Fruit fly (Drosophila melanogaster) whole organism, embryonic: ENCODE results near the gene CG32318.
A peak's percentile ranks its signal among the peaks of the same experiment; 100 is the strongest.

Experiments
- CG10274 ChIP-seq: fragments of 200-800 bp; sonication (Bioruptor generic); optimal IDR thresholded peaks from 3 replicates; lab custom pipeline; 2017; ENCODE audit warnings: missing biosample characterization, mild to moderate bottlenecking, missing genetic modification characterization
- CG10654 ChIP-seq: fragments of 200-800 bp; sonication (Bioruptor generic); optimal IDR thresholded peaks from 2 replicates; lab custom pipeline; 2016; ENCODE audit warnings: missing biosample characterization, missing genetic modification characterization
- CG12391 ChIP-seq: fragments of 200-800 bp; sonication (Bioruptor generic); optimal IDR thresholded peaks from 3 replicates; lab custom pipeline; 2018; ENCODE audit warnings: missing biosample characterization, mild to moderate bottlenecking, missing genetic modification characterization, moderate library complexity
- CG17186 ChIP-seq: fragments of 200-800 bp; sonication (Bioruptor generic); optimal IDR thresholded peaks from 3 replicates; lab custom pipeline; 2017; ENCODE audit warnings: missing biosample characterization, missing genetic modification reagents, missing genetic modification characterization
- CG17912 ChIP-seq: fragments of 200-800 bp; sonication (Bioruptor generic); optimal IDR thresholded peaks from 2 replicates; lab custom pipeline; 2018; ENCODE audit warnings: missing biosample characterization, mild to moderate bottlenecking, missing genetic modification characterization
- CG1832 ChIP-seq: fragments of 200-800 bp; sonication (Bioruptor generic); optimal IDR thresholded peaks from 2 replicates; lab custom pipeline; 2017; ENCODE audit warnings: missing biosample characterization, mild to moderate bottlenecking, missing genetic modification characterization, inconsistent platforms
- CG3281 ChIP-seq: fragments of 200-800 bp; sonication (Bioruptor generic); optimal IDR thresholded peaks from 3 replicates; lab custom pipeline; 2017; ENCODE audit warnings: missing biosample characterization, mild to moderate bottlenecking, missing genetic modification characterization
- CG33213 ChIP-seq: fragments of 200-800 bp; sonication (Bioruptor generic); optimal IDR thresholded peaks from 3 replicates; lab custom pipeline; 2016; ENCODE audit warnings: missing biosample characterization, missing genetic modification characterization
- CG34422 ChIP-seq: fragments of 200-800 bp; sonication (Bioruptor generic); IDR thresholded peaks from 3 replicates; pipeline ENCODE4 v1.3.6; 2022; ENCODE audit warnings: missing biosample characterization, missing genetic modification characterization
- CG5953 ChIP-seq: fragments of 200-800 bp; sonication (Bioruptor generic); IDR thresholded peaks from 2 replicates; pipeline ENCODE4 v1.3.6; 2022; ENCODE audit warnings: missing biosample characterization, missing genetic modification characterization
- CG7928 ChIP-seq: fragments of 200-800 bp; sonication (Bioruptor generic); optimal IDR thresholded peaks from 2 replicates; lab custom pipeline; 2017; ENCODE audit warnings: missing biosample characterization, mild to moderate bottlenecking, missing genetic modification characterization
- CG7987 ChIP-seq: fragments of 200-800 bp; sonication (Bioruptor generic); optimal IDR thresholded peaks from 2 replicates; lab custom pipeline; 2018; ENCODE audit warnings: missing biosample characterization, mild to moderate bottlenecking, missing genetic modification characterization, moderate library complexity
- CG8290 ChIP-seq, 3 experiments: fragments of 200-800 bp; sonication (Bioruptor generic); optimal IDR thresholded peaks; 2 replicates each; lab custom pipeline; 2016 to 2019; ENCODE audit warnings: missing biosample characterization in 3 of 3, missing genetic modification characterization in 3 of 3, mild to moderate bottlenecking in 2 of 3, moderate library complexity in 1 of 3
- CG9932 ChIP-seq: fragments of 200-800 bp; sonication (Bioruptor generic); IDR thresholded peaks from 2 replicates; pipeline ENCODE4 v1.3.6; 2022; ENCODE audit warnings: missing biosample characterization, missing genetic modification characterization
- CTCF ChIP-seq: fragments of 200-800 bp; sonication (Bioruptor generic); optimal IDR thresholded peaks from 2 replicates; lab custom pipeline; 2017; ENCODE audit warnings: missing biosample characterization, mild to moderate bottlenecking, missing genetic modification characterization, moderate library complexity
- Camta ChIP-seq: fragments of 200-800 bp; sonication (Bioruptor generic); optimal IDR thresholded peaks from 2 replicates; lab custom pipeline; 2016; ENCODE audit warnings: missing biosample characterization, missing genetic modification characterization
- D19A ChIP-seq: fragments of 200-800 bp; optimal IDR thresholded peaks from 3 replicates; lab custom pipeline; 2019; ENCODE audit warnings: missing biosample characterization, mild to moderate bottlenecking, missing genetic modification characterization, moderate library complexity
- HLH3B ChIP-seq: fragments of 200-800 bp; sonication (Bioruptor generic); IDR thresholded peaks from 2 replicates; pipeline ENCODE4 v1.3.6; 2022; ENCODE audit warnings: missing biosample characterization, missing genetic modification characterization
- Hr78 ChIP-seq, 2 experiments: fragments of 200-800 bp in 1 of 2; fragments of >200 bp in 1 of 2; sonication (Bioruptor generic) in 1 of 2; optimal IDR thresholded peaks; 2 replicates each; lab custom pipeline; 2017 to 2019; ENCODE audit warnings: missing biosample characterization in 2 of 2, missing genetic modification characterization in 2 of 2, mild to moderate bottlenecking in 1 of 2, moderate library complexity in 1 of 2
- Lhr ChIP-seq: fragments of 200-800 bp; sonication (Bioruptor generic); optimal IDR thresholded peaks from 3 replicates; lab custom pipeline; 2017; ENCODE audit warnings: mild to moderate bottlenecking, missing biosample characterization, missing genetic modification reagents, missing genetic modification characterization
- Neu2 ChIP-seq: fragments of 200-800 bp; sonication (Bioruptor generic); optimal IDR thresholded peaks from 3 replicates; lab custom pipeline; 2016; ENCODE audit warnings: missing biosample characterization, missing genetic modification characterization, borderline replicate concordance
- bbx ChIP-seq: fragments of 200-800 bp; sonication (Bioruptor generic); IDR thresholded peaks from 2 replicates; pipeline ENCODE4 v1.3.6; 2022; ENCODE audit warnings: missing biosample characterization, missing genetic modification characterization; ENCODE audit not compliant: partially characterized antibody
- chm ChIP-seq: fragments of 200-800 bp; sonication (Bioruptor generic); IDR thresholded peaks from 2 replicates; pipeline ENCODE4 v1.3.6; 2022; ENCODE audit warnings: missing biosample characterization, missing genetic modification characterization
- dmrt99B ChIP-seq: fragments of 200-800 bp; sonication (Bioruptor generic); optimal IDR thresholded peaks from 2 replicates; lab custom pipeline; 2018; ENCODE audit warnings: missing biosample characterization, mild to moderate bottlenecking, missing genetic modification characterization, moderate library complexity
- ftz-f1 ChIP-seq: fragments of 200-800 bp; sonication (Bioruptor generic); optimal IDR thresholded peaks from 2 replicates; lab custom pipeline; 2016; ENCODE audit warnings: missing biosample characterization, missing genetic modification characterization
- gsb-n ChIP-seq: fragments of 200-800 bp; sonication (Bioruptor generic); optimal IDR thresholded peaks from 3 replicates; lab custom pipeline; 2018; ENCODE audit warnings: missing biosample characterization, mild to moderate bottlenecking, missing genetic modification characterization
- gt ChIP-seq: fragments of 200-800 bp; sonication (Bioruptor generic); IDR thresholded peaks from 2 replicates; pipeline ENCODE4 v1.3.6; 2022; ENCODE audit warnings: missing biosample characterization, missing genetic modification characterization
- hb ChIP-seq: fragments of 200-800 bp; sonication (Bioruptor generic); IDR thresholded peaks from 3 replicates; pipeline ENCODE4 v1.3.6; 2022; ENCODE audit warnings: missing biosample characterization, missing genetic modification characterization; ENCODE audit not compliant: partially characterized antibody
- lola ChIP-seq, 3 experiments: fragments of >200 bp in 2 of 3; fragments of 200-800 bp in 1 of 3; sonication (Bioruptor generic) in 1 of 3; optimal IDR thresholded peaks; 2 replicates each; lab custom pipeline; 2017 to 2019; ENCODE audit warnings: missing biosample characterization in 3 of 3, missing genetic modification characterization in 3 of 3, mild to moderate bottlenecking in 1 of 3, moderate library complexity in 1 of 3
- lov ChIP-seq, 2 experiments: fragments of 200-800 bp in 1 of 2; fragments of >200 bp in 1 of 2; sonication (Bioruptor generic) in 1 of 2; IDR thresholded peaks in 1 of 2; optimal IDR thresholded peaks in 1 of 2; 2 replicates in 1 of 2; 3 replicates in 1 of 2; pipeline versions ENCODE4 v1.3.6 to Lab custom; 2017 to 2022; ENCODE audit warnings: missing biosample characterization in 1 of 2, missing genetic modification characterization in 1 of 2
- nom ChIP-seq: fragments of 200-800 bp; sonication (Bioruptor generic); optimal IDR thresholded peaks from 2 replicates; lab custom pipeline; 2017; ENCODE audit warnings: missing biosample characterization, missing genetic modification characterization, mild to moderate bottlenecking, moderate library complexity, missing genetic modification reagents
- pita ChIP-seq: fragments of 200-800 bp; sonication (Bioruptor generic); optimal IDR thresholded peaks from 2 replicates; lab custom pipeline; 2017; ENCODE audit warnings: missing biosample characterization, mild to moderate bottlenecking, missing genetic modification characterization
- row ChIP-seq: fragments of 200-800 bp; sonication (Bioruptor generic); IDR thresholded peaks from 3 replicates; pipeline ENCODE4 v1.3.6; 2022; ENCODE audit warnings: missing biosample characterization, missing genetic modification characterization
- seq ChIP-seq: fragments of 200-800 bp; sonication (Bioruptor generic); IDR thresholded peaks from 2 replicates; pipeline ENCODE4 v1.3.6; 2022; ENCODE audit warnings: missing biosample characterization, missing genetic modification characterization
- sug ChIP-seq: fragments of 200-800 bp; optimal IDR thresholded peaks from 2 replicates; lab custom pipeline; 2019; ENCODE audit warnings: missing biosample characterization, mild to moderate bottlenecking, missing genetic modification characterization, moderate library complexity
- tap ChIP-seq: fragments of 200-800 bp; optimal IDR thresholded peaks from 3 replicates; lab custom pipeline; 2019; ENCODE audit warnings: missing biosample characterization, mild to moderate bottlenecking, missing genetic modification characterization, moderate library complexity
- tin ChIP-seq: fragments of 200-800 bp; sonication (Bioruptor generic); optimal IDR thresholded peaks from 3 replicates; lab custom pipeline; 2016; ENCODE audit warnings: missing biosample characterization, missing genetic modification characterization
- trem ChIP-seq: fragments of 200-800 bp; optimal IDR thresholded peaks from 3 replicates; lab custom pipeline; 2019; ENCODE audit warnings: missing biosample characterization, mild to moderate bottlenecking, missing genetic modification characterization, moderate library complexity
- tup ChIP-seq: fragments of 200-800 bp; sonication (Bioruptor generic); optimal IDR thresholded peaks from 2 replicates; lab custom pipeline; 2016; ENCODE audit warnings: missing biosample characterization, mild to moderate bottlenecking, missing genetic modification characterization, moderate library complexity
- vnd ChIP-seq: fragments of 200-800 bp; sonication (Bioruptor generic); IDR thresholded peaks from 3 replicates; pipeline ENCODE4 v1.3.6; 2022; ENCODE audit warnings: missing biosample characterization, missing genetic modification characterization; ENCODE audit not compliant: partially characterized antibody
- zen2 ChIP-seq: fragments of 200-800 bp; sonication (Bioruptor generic); IDR thresholded peaks from 3 replicates; pipeline ENCODE4 v1.3.6; 2022; ENCODE audit warnings: missing biosample characterization, missing genetic modification characterization; ENCODE audit not compliant: partially characterized antibody

The CG32318 gene

DNA sequence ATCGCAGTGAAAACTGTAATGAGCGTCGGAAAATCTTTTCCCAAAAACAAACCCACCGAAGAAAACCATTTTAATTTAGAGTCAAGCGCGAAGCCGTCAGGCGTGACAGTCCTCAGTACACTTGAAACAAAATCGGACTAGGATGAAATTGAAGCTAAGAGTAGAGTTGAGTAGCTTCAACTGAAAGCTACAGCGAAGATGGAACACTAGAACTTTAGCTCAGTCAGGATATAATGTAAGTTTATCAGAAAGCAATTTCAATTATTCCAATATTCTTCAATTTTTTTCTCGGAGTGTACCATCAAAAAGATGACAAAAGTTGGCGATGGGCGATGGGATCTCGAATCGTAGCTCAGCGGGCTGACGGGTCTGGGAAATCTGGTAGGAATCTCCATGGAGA, 30.3 kb downstream of the CG32318 start (continued):
- TF ChIP-seq gsb-n = peak; percentile 58
- TF ChIP-seq dmrt99B (tag; lab: Kevin White, UChicago) = peak; percentile 66
- TF ChIP-seq hb (GFP tag; lab: Robert Waterston, UW) = no peak
- TF ChIP-seq bbx (GFP tag; lab: Robert Waterston, UW) = no peak
- no peak for TF ChIP-seq gt (GFP tag; lab: Robert Waterston, UW)
- no peak for TF ChIP-seq CG7928 (GFP tag; lab: Kevin White, UChicago)
- TF ChIP-seq ftz-f1 (GFP tag; lab: Kevin White, UChicago) = no peak
- no peak for TF ChIP-seq CTCF (GFP tag; lab: Kevin White, UChicago)
- no peak for TF ChIP-seq CG3281 (GFP tag; lab: Kevin White, UChicago)
- TF ChIP-seq tin (GFP tag; lab: Kevin White, UChicago) = peak; percentile 53
- no peak for TF ChIP-seq Hr78 (GFP tag; optimal IDR thresholded peaks at IDR 0.05; lab: Kevin White, UChicago)
- TF ChIP-seq D19A (tag; lab: Kevin White, UChicago) = peak; percentile 50
- TF ChIP-seq CG12391 (tag; lab: Kevin White, UChicago) = peak; percentile 42
- TF ChIP-seq CG17186 (GFP tag; lab: Kevin White, UChicago) = peak; percentile 1
- TF ChIP-seq CG5953 = no peak
- TF ChIP-seq row (GFP tag; lab: Robert Waterston, UW) = peak; percentile 50; the same call in 2 of the 3 replicates
- TF ChIP-seq CG8290 (GFP tag; optimal IDR thresholded peaks at IDR 0.05; lab: Kevin White, UChicago) = no peak
- TF ChIP-seq CG8290 (tag; optimal IDR thresholded peaks at IDR 0.05; lab: Kevin White, UChicago) = peak in 1 of 2 experiments; percentile 45
- TF ChIP-seq pita (GFP tag; lab: Kevin White, UChicago) = no peak
- no peak for TF ChIP-seq tup (GFP tag; lab: Kevin White, UChicago)
- no peak for TF ChIP-seq seq
- no peak for TF ChIP-seq vnd (GFP tag; lab: Robert Waterston, UW)
- no peak for TF ChIP-seq Lhr (GFP tag; lab: Kevin White, UChicago)
- TF ChIP-seq trem (tag; lab: Kevin White, UChicago) = peak; percentile 54
- TF ChIP-seq lola (GFP tag; optimal IDR thresholded peaks at IDR 0.05; lab: Kevin White, UChicago) = peak in 1 of 3 experiments; percentile 44
- peak; percentile 12 for TF ChIP-seq Camta (GFP tag; lab: Kevin White, UChicago)
- no peak for TF ChIP-seq CG10274 (GFP tag; lab: Kevin White, UChicago)
- TF ChIP-seq tap (tag; lab: Kevin White, UChicago) = peak; percentile 48
- TF ChIP-seq CG17912 (GFP tag; lab: Kevin White, UChicago) = no peak
- TF ChIP-seq nom (GFP tag; lab: Kevin White, UChicago) = no peak
- TF ChIP-seq sug = no peak
- no peak for TF ChIP-seq zen2 (GFP tag; lab: Robert Waterston, UW)
- TF ChIP-seq Neu2 (GFP tag; lab: Kevin White, UChicago) = no peak
- TF ChIP-seq CG34422 (GFP tag; lab: Robert Waterston, UW) = no peak
- peak; percentile 34 for TF ChIP-seq CG10654
- peak; percentile 68; the same call in 1 of the 2 replicates for TF ChIP-seq chm (GFP tag; lab: Robert Waterston, UW)
- no peak for TF ChIP-seq lov (optimal IDR thresholded peaks at IDR 0.05; lab: Kevin White, UChicago)
- no peak for TF ChIP-seq lov (GFP tag; IDR thresholded peaks at IDR 0.05; lab: Robert Waterston, UW)
- peak; percentile 64; the same call in 1 of the 2 replicates for TF ChIP-seq HLH3B
- TF ChIP-seq CG9932 (GFP tag; lab: Robert Waterston, UW) = no peak
- peak; percentile 33 for TF ChIP-seq CG33213 (GFP tag; lab: Kevin White, UChicago)
- TF ChIP-seq CG1832 (GFP tag; lab: Kevin White, UChicago) = no peak
- TF ChIP-seq CG7987 (GFP tag; lab: Kevin White, UChicago) = no peak
